Worm (Caenorhabditis elegans) whole organism, L3 larva: ENCODE measurements around the gene rpt-3.

Experiments used
- aly-2 ChIP-seq: fragments of 150-350 bp; optimal IDR thresholded peaks from 2 replicates; lab custom pipeline; 2014; ENCODE audit warnings: missing biosample characterization, missing genetic modification characterization
- nfya-1 ChIP-seq: sonication (generic microtip); optimal IDR thresholded peaks from 2 replicates; lab custom pipeline; 2017; ENCODE audit warnings: missing genetic modification characterization, mild to moderate bottlenecking, missing compliant biosample characterization, antibody characterized with exemption, moderate library complexity; ENCODE audit not compliant: insufficient read depth
- pqm-1 ChIP-seq: fragments of 150-350 bp; optimal IDR thresholded peaks from 2 replicates; lab custom pipeline; 2017; ENCODE audit warnings: missing biosample characterization, missing genetic modification characterization, inconsistent platforms

- no peak for TF ChIP-seq aly-2 (tag; lab: Kevin White, UChicago)
- TF ChIP-seq nfya-1 (tag; lab: Kevin White, UChicago) = no peak
- no peak for TF ChIP-seq pqm-1 (tag; lab: Kevin White, UChicago)
Observed at ce11 chrIII:6478256-6479004, 11.2 kb upstream of the rpt-3 start, which contains the start of gene zip-8.
